Worm (Caenorhabditis elegans): ENCODE data around the gene C14B1.8.

Gene C14B1.8

ce11 chrIII:3719564-3719963, at the start of gene C14B1.8:
TSS of gene C14B1.8 (minus strand) at chrIII:3719680.
- TF ChIP-seq hmg-4 (GFP tag; optimal IDR thresholded peaks at IDR 0.05) (no peak), tbx-11 (GFP tag; IDR thresholded peaks at IDR 0.05) (no peak), hmbx-1 (tag; optimal IDR thresholded peaks at IDR 0.05) (no peak), B0310.2 (tag; optimal IDR thresholded peaks at IDR 0.05) (no peak), ceh-13 (GFP tag; optimal IDR thresholded peaks at IDR 0.05) (no peak), sea-1 (GFP tag; conservative IDR thresholded peaks at IDR 0.05) (no peak)

ce11 chrIII:3768200-3768599, 48.7 kb upstream of the C14B1.8 start, which contains the start of gene gmeb-3:
TSS of gene gmeb-3 (plus strand) at chrIII:3768500.
- TF ChIP-seq hmg-4 (GFP tag; optimal IDR thresholded peaks at IDR 0.05) (no peak), hnd-1 (tag; optimal IDR thresholded peaks at IDR 0.05) (no peak), scrt-1 (GFP tag; IDR thresholded peaks at IDR 0.05) (no peak), tra-4 (tag; optimal IDR thresholded peaks at IDR 0.05) (no peak)

ce11 chrIII:3765460-3765859, 46.0 kb upstream of the C14B1.8 start, which contains the start of gene C44F1.1:
TSS of gene C44F1.1 (minus strand) at chrIII:3765560.
- no peak for TF ChIP-seq ceh-13 (GFP tag; optimal IDR thresholded peaks at IDR 0.05)
- TF ChIP-seq tbx-37 (GFP tag; conservative IDR thresholded peaks at IDR 0.05): no peak

ce11 chrIII:3764584-3764983, 45.1 kb upstream of the C14B1.8 start:
- TF ChIP-seq tra-4 (tag; optimal IDR thresholded peaks at IDR 0.05): no peak
- no peak for TF ChIP-seq aly-1 (tag; optimal IDR thresholded peaks at IDR 0.05)
- TF ChIP-seq hmg-4 (GFP tag; optimal IDR thresholded peaks at IDR 0.05): no peak
- TF ChIP-seq tbx-11 (GFP tag; IDR thresholded peaks at IDR 0.05): no peak
- no peak for TF ChIP-seq ceh-36 (tag; optimal IDR thresholded peaks at IDR 0.05)
- no peak for TF ChIP-seq hnd-1 (tag; optimal IDR thresholded peaks at IDR 0.05)
- TF ChIP-seq ets-7 (tag; optimal IDR thresholded peaks at IDR 0.05): no peak
- no peak for TF ChIP-seq tbx-37 (GFP tag; conservative IDR thresholded peaks at IDR 0.05)
- no peak for TF ChIP-seq flt-1 (GFP tag; IDR thresholded peaks at IDR 0.05)
- TF ChIP-seq pes-1 (GFP tag; IDR thresholded peaks at IDR 0.05): no peak
- TF ChIP-seq B0310.2 (tag; optimal IDR thresholded peaks at IDR 0.05): no peak
- TF ChIP-seq ceh-13 (GFP tag; optimal IDR thresholded peaks at IDR 0.05): no peak
- TF ChIP-seq scrt-1 (GFP tag; IDR thresholded peaks at IDR 0.05): no peak

ce11 chrIII:3764043-3764442, 44.6 kb upstream of the C14B1.8 start:
- no peak for TF ChIP-seq ceh-13 (GFP tag; optimal IDR thresholded peaks at IDR 0.05)
- TF ChIP-seq tbx-37 (GFP tag; conservative IDR thresholded peaks at IDR 0.05): no peak
- no peak for TF ChIP-seq hmg-4 (GFP tag; optimal IDR thresholded peaks at IDR 0.05)
- no peak for TF ChIP-seq scrt-1 (GFP tag; IDR thresholded peaks at IDR 0.05)
- no peak for TF ChIP-seq tbx-11 (GFP tag; IDR thresholded peaks at IDR 0.05)
- TF ChIP-seq ets-7 (tag; optimal IDR thresholded peaks at IDR 0.05): no peak
- TF ChIP-seq sea-1 (GFP tag; conservative IDR thresholded peaks at IDR 0.05): no peak
- no peak for TF ChIP-seq pes-1 (GFP tag; IDR thresholded peaks at IDR 0.05)
- TF ChIP-seq ama-1 (optimal IDR thresholded peaks at IDR 0.05): no peak
- no peak for TF ChIP-seq F13C5.2 (tag; optimal IDR thresholded peaks at IDR 0.05)
- no peak for TF ChIP-seq tra-4 (tag; optimal IDR thresholded peaks at IDR 0.05)
- no peak for TF ChIP-seq hmbx-1 (tag; optimal IDR thresholded peaks at IDR 0.05)
- TF ChIP-seq hnd-1 (tag; optimal IDR thresholded peaks at IDR 0.05): no peak
- TF ChIP-seq flt-1 (GFP tag; IDR thresholded peaks at IDR 0.05): no peak
- no peak for TF ChIP-seq aly-1 (tag; optimal IDR thresholded peaks at IDR 0.05)
- no peak for TF ChIP-seq ceh-36 (tag; optimal IDR thresholded peaks at IDR 0.05)
- TF ChIP-seq B0310.2 (tag; optimal IDR thresholded peaks at IDR 0.05): no peak

- no peak for TF ChIP-seq ceh-13 (GFP tag; optimal IDR thresholded peaks at IDR 0.05)
- TF ChIP-seq B0310.2 (tag; optimal IDR thresholded peaks at IDR 0.05): no peak
- TF ChIP-seq tbx-37 (GFP tag; conservative IDR thresholded peaks at IDR 0.05): no peak
- TF ChIP-seq sea-1 (GFP tag; conservative IDR thresholded peaks at IDR 0.05): no peak
Measured at ce11 chrIII:3759312-3759711, 39.8 kb upstream of the C14B1.8 start, which contains the start of gene arcp-1. TSS of gene arcp-1 (minus strand) at chrIII:3759412.

- no peak for TF ChIP-seq hmg-4 (GFP tag; optimal IDR thresholded peaks at IDR 0.05)
- TF ChIP-seq pes-1 (GFP tag; IDR thresholded peaks at IDR 0.05): no peak
- no peak for TF ChIP-seq F13C5.2 (tag; optimal IDR thresholded peaks at IDR 0.05)
- no peak for TF ChIP-seq tbx-37 (GFP tag; conservative IDR thresholded peaks at IDR 0.05)
- TF ChIP-seq aly-1 (tag; optimal IDR thresholded peaks at IDR 0.05): no peak
- TF ChIP-seq sea-1 (GFP tag; conservative IDR thresholded peaks at IDR 0.05): no peak
- TF ChIP-seq hmbx-1 (tag; optimal IDR thresholded peaks at IDR 0.05): no peak
- no peak for TF ChIP-seq ceh-13 (GFP tag; optimal IDR thresholded peaks at IDR 0.05)
- no peak for TF ChIP-seq flt-1 (GFP tag; IDR thresholded peaks at IDR 0.05)
- no peak for TF ChIP-seq B0310.2 (tag; optimal IDR thresholded peaks at IDR 0.05)
- TF ChIP-seq ceh-36 (tag; optimal IDR thresholded peaks at IDR 0.05): no peak
- TF ChIP-seq ama-1 (optimal IDR thresholded peaks at IDR 0.05): no peak
- TF ChIP-seq tbx-11 (GFP tag; IDR thresholded peaks at IDR 0.05): no peak
- TF ChIP-seq hnd-1 (tag; optimal IDR thresholded peaks at IDR 0.05): no peak
- no peak for TF ChIP-seq scrt-1 (GFP tag; IDR thresholded peaks at IDR 0.05)
- TF ChIP-seq tra-4 (tag; optimal IDR thresholded peaks at IDR 0.05): no peak
- TF ChIP-seq ets-7 (tag; optimal IDR thresholded peaks at IDR 0.05): no peak
Measured at ce11 chrIII:3745138-3745537, 25.7 kb upstream of the C14B1.8 start, which contains the start of gene lin-48. TSS of gene lin-48 (plus strand) at chrIII:3745438.

- TF ChIP-seq pes-1 (GFP tag; IDR thresholded peaks at IDR 0.05) (no peak), ama-1 (optimal IDR thresholded peaks at IDR 0.05) (no peak), ceh-13 (GFP tag; optimal IDR thresholded peaks at IDR 0.05) (no peak), B0310.2 (tag; optimal IDR thresholded peaks at IDR 0.05) (no peak), tbx-37 (GFP tag; conservative IDR thresholded peaks at IDR 0.05) (no peak), aly-1 (tag; optimal IDR thresholded peaks at IDR 0.05) (no peak), sea-1 (GFP tag; conservative IDR thresholded peaks at IDR 0.05) (no peak), flt-1 (GFP tag; IDR thresholded peaks at IDR 0.05) (no peak), hmg-4 (GFP tag; optimal IDR thresholded peaks at IDR 0.05) (no peak), scrt-1 (GFP tag; IDR thresholded peaks at IDR 0.05) (no peak), tbx-11 (GFP tag; IDR thresholded peaks at IDR 0.05) (no peak), ets-7 (tag; optimal IDR thresholded peaks at IDR 0.05) (no peak), hmbx-1 (tag; optimal IDR thresholded peaks at IDR 0.05) (no peak), hnd-1 (tag; optimal IDR thresholded peaks at IDR 0.05) (no peak), ceh-36 (tag; optimal IDR thresholded peaks at IDR 0.05) (no peak), tra-4 (tag; optimal IDR thresholded peaks at IDR 0.05) (no peak), F13C5.2 (tag; optimal IDR thresholded peaks at IDR 0.05) (no peak)
Measured at ce11 chrIII:3743367-3743766, 23.9 kb upstream of the C14B1.8 start.

All from whole organism, early embryonic.